Worm (Caenorhabditis elegans): ENCODE data around the gene Y60A3A.24.

The Y60A3A.24 gene

DNA sequence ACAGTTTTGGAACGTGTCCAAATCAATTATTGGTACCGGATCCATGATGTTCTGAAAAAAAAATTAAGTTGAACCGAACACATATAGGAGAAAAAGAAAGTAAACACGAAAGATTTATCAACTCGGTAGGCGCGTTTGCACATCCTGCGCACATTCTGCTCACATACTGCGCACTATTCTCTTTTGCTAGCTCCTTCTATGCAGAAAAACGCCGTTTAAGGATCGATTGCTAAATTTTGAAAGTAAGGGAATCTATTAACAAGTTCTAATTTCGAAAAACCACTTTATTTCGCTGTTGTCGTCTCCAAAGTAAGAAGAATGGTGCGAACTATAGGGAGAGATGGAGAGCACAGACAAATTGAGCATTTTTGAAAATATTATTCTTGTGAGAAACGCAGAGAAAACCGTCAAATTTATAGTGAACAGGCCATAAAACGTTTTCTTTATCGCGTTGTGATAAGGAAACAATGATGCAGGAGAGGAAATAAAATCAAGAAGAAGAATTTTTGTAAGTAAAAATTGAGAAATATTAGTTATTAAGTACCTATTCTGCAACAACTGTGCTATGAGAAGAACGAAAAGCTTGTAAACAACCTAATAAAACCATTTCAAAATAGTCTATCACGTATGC, at the start of gene Y60A3A.24:
Y60A3A.24 (minus strand) TSS at position 51 of the 631 bp plus-strand sequence.
- TF ChIP-seq elt-2 (tag; optimal IDR thresholded peaks at IDR 0.05): peak; percentile 60
- no peak for TF ChIP-seq rnt-1 (tag; optimal IDR thresholded peaks at IDR 0.05)
- no peak for TF ChIP-seq ceh-82 (tag; optimal IDR thresholded peaks at IDR 0.05)
- TF ChIP-seq snpc-4 (tag; optimal IDR thresholded peaks at IDR 0.05): no peak
- no peak for TF ChIP-seq efl-1 (optimal IDR thresholded peaks at IDR 0.05)
- peak in 1 of 2 experiments; percentile 47 for TF ChIP-seq efl-1 (GFP tag; optimal IDR thresholded peaks at IDR 0.05 in 1 of 2)

ce11 chrV:20022996-20023456, 41.3 kb upstream of the Y60A3A.24 start, which contains the start of gene lgc-55:
TSS of gene lgc-55 (plus strand) at chrV:20023046.
- TF ChIP-seq egl-27 (tag; optimal IDR thresholded peaks at IDR 0.05) (no peak), nhr-85 (tag) (peak; percentile 32)

DNA sequence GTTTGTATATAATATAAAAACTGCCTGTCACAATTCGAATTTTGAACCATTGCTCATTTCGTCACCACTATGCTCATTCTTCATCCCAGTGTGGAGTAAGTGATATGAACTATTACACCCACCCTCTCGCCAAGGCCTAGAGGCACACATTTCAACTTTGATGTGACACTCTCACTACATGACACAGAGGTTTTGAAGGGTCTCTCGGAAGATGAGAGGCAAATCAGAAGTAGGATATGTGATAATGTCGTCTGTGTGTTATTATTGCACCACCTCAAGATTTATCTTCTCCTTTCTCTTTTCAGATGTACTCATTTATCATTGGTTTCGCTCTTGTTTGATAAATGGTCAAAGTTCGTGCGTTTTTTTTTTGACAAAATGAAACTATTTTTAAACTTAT, 39.7 kb upstream of the Y60A3A.24 start:
- no peak for TF ChIP-seq dpl-1 (GFP tag; optimal IDR thresholded peaks at IDR 0.05)
- no peak for TF ChIP-seq F16B12.6 (tag; optimal IDR thresholded peaks at IDR 0.05)
- TF ChIP-seq fkh-4 (tag; optimal IDR thresholded peaks at IDR 0.05; ENCODE audit: borderline replicate concordance): no peak
- no peak for TF ChIP-seq ceh-8 (GFP tag; optimal IDR thresholded peaks at IDR 0.05)

DNA sequence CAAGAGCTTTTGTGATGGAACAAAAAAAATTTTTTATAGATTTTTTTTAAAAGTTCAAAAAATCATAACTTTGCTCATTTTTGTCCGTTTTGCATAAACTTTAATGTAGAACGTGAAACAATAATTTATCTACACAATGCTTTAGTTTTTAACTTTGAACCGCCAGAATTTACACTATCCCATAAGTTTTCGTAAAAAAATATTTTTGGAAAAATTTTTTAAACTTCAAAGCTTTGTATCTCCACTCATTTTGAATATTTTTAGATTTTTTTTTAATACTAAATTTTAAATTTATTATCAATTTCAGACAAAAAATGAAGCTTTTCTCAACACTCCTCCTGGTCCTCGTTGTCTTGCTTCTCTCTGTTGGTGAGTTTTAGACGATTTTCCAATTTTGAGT, 30.0 kb upstream of the Y60A3A.24 start, which contains the start of gene Y60A3A.21:
Y60A3A.21 (plus strand) TSS at position 301 of the 400 bp plus-strand sequence.
- TF ChIP-seq dsc-1 (tag; optimal IDR thresholded peaks at IDR 0.05) (no peak), sup-37 (GFP tag; optimal IDR thresholded peaks at IDR 0.05) (no peak), lin-15B (tag; optimal IDR thresholded peaks at IDR 0.05) (no peak), nhr-77 (tag; optimal IDR thresholded peaks at IDR 0.05) (no peak), ztf-11 (tag; optimal IDR thresholded peaks at IDR 0.05) (no peak), lin-13 (GFP tag; optimal IDR thresholded peaks at IDR 0.05) (no peak), ama-1 (optimal IDR thresholded peaks at IDR 0.05) (no peak), unc-86 (tag; optimal IDR thresholded peaks at IDR 0.05) (no peak), C34B4.2 (tag; optimal IDR thresholded peaks at IDR 0.05) (no peak)

ce11 chrV:20011199-20011598, 29.5 kb upstream of the Y60A3A.24 start:
- TF ChIP-seq unc-30 (tag; optimal IDR thresholded peaks at IDR 0.05) (no peak), zip-4 (GFP tag; optimal IDR thresholded peaks at IDR 0.05) (no peak), nhr-47 (tag; optimal IDR thresholded peaks at IDR 0.05) (no peak), pax-3 (tag; optimal IDR thresholded peaks at IDR 0.05) (no peak), C34B4.2 (tag; optimal IDR thresholded peaks at IDR 0.05) (no peak), ama-1 (optimal IDR thresholded peaks at IDR 0.05) (no peak), dpl-1 (GFP tag; optimal IDR thresholded peaks at IDR 0.05) (no peak), lin-39 (tag; optimal IDR thresholded peaks at IDR 0.05) (no peak), tlp-1 (tag; optimal IDR thresholded peaks at IDR 0.05) (no peak), swsn-7 (tag; optimal IDR thresholded peaks at IDR 0.05) (no peak), lin-14 (GFP tag; optimal IDR thresholded peaks at IDR 0.05) (no peak), pag-3 (tag; optimal IDR thresholded peaks at IDR 0.05; ENCODE audit: borderline replicate concordance, insufficient read depth) (no peak), ceh-88 (GFP tag; IDR thresholded peaks at IDR 0.05) (no peak)

DNA sequence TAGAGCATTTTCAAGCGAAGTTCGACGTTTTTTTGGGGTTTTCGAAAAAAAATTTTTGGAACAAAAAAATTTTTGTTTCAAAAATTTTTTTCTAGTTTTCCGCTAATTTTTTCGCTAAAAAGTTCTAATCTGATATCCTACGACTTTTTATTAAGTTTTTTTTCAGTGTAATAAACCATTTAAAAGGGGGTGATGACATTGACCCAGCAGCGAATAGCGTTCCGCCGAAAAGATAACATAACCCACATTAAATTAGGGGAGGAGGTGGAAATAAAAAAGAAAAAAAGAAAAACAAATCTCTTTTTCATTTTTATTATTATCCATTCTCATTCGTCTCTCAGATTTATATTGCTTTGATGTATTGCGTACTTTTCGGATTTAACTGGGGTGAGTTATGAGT, 25.8 kb upstream of the Y60A3A.24 start, which contains the start of gene Y60A3A.23:
Y60A3A.23 (plus strand) TSS at position 301 of the 400 bp plus-strand sequence.
- TF ChIP-seq ces-1 (GFP tag; optimal IDR thresholded peaks at IDR 0.05) (no peak), grh-1 (GFP tag; IDR thresholded peaks at IDR 0.05) (no peak), skn-1 (tag; optimal IDR thresholded peaks at IDR 0.05) (no peak), fkh-4 (tag; optimal IDR thresholded peaks at IDR 0.05; ENCODE audit: borderline replicate concordance) (no peak), ceh-82 (tag; optimal IDR thresholded peaks at IDR 0.05) (no peak), sptf-1 (tag; optimal IDR thresholded peaks at IDR 0.05) (no peak), tlp-1 (tag; optimal IDR thresholded peaks at IDR 0.05) (no peak), lin-13 (GFP tag; optimal IDR thresholded peaks at IDR 0.05) (no peak), lin-39 (tag; optimal IDR thresholded peaks at IDR 0.05) (no peak), irx-1 (tag; optimal IDR thresholded peaks at IDR 0.05) (no peak), pag-3 (tag; optimal IDR thresholded peaks at IDR 0.05; ENCODE audit: borderline replicate concordance, insufficient read depth) (no peak), C34B4.2 (tag; optimal IDR thresholded peaks at IDR 0.05) (no peak), dsc-1 (tag; optimal IDR thresholded peaks at IDR 0.05) (no peak), nhr-71 (tag; optimal IDR thresholded peaks at IDR 0.05) (no peak), rnt-1 (tag; optimal IDR thresholded peaks at IDR 0.05) (no peak), nhr-20 (tag; optimal IDR thresholded peaks at IDR 0.05) (no peak), efl-3 (GFP tag; optimal IDR thresholded peaks at IDR 0.05) (no peak)
